Fruit fly (Drosophila melanogaster) whole organism: Measurements from ENCODE around the gene CG31391.

Experiments used
- CG8478 ChIP-seq: fragments of >200 bp; optimal IDR thresholded peaks from 2 replicates; lab custom pipeline; 2018; ENCODE audit warnings: inconsistent platforms
- Dll ChIP-seq: fragments of >200 bp; optimal IDR thresholded peaks from 2 replicates; lab custom pipeline; 2017
- EcR ChIP-seq, 2 experiments: fragments of >200 bp; optimal IDR thresholded peaks; 2 replicates each; lab custom pipeline; 2017; ENCODE audit warnings: missing biosample characterization in 2 of 2, missing genetic modification characterization in 2 of 2, missing genetic modification reagents in 2 of 2
- pan ChIP-seq: fragments of >200 bp; optimal IDR thresholded peaks from 2 replicates; lab custom pipeline; 2017
- psq ChIP-seq: fragments of >200 bp; optimal IDR thresholded peaks from 2 replicates; lab custom pipeline; 2017
- usp ChIP-seq: fragments of >200 bp; optimal IDR thresholded peaks from 2 replicates; lab custom pipeline; 2017; ENCODE audit warnings: missing biosample characterization, missing genetic modification characterization, mixed read lengths

- TF ChIP-seq CG8478 (lab: Kevin White, UChicago) (no peak), pan (no peak), psq (no peak), usp (GFP tag; lab: Kevin White, UChicago) (no peak), Dll (lab: Kevin White, UChicago) (no peak), EcR (GFP tag; optimal IDR thresholded peaks at IDR 0.05; lab: Kevin White, UChicago) (no peak)
These were observed 4.4 kb upstream of the CG31391 start, which contains the start of gene CG31373 for dm6 chr3R:10709264-10709663.
